Worm (Caenorhabditis elegans): ENCODE data around the gene B0218.7.

Gene B0218.7

DNA sequence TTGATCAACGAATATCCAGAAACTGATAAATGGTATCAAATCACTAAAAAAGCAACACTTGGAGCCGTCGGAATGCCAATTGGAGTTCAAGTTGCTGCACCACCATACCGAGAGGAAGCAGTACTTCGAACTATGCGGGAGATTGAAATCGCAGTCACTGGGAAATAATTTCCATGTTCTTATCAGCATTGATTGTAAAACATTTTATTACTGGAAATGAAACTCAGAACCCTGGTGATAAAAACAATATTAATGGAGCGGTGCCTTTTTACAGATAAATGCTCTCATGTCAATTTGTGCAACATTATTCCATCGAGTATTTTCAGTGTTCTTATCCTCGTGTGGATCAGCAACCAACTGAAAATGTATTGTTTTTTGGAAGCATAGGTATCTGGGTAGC, 4.1 kb downstream of the B0218.7 start (continued):
- no peak for TF ChIP-seq zag-1 (tag; optimal IDR thresholded peaks at IDR 0.05)
- TF ChIP-seq mes-2 (tag; optimal IDR thresholded peaks at IDR 0.05; ENCODE audit: poor library complexity, severe bottlenecking), result no peak
- no peak for TF ChIP-seq mxl-3 (GFP tag; optimal IDR thresholded peaks at IDR 0.05)
- no peak for TF ChIP-seq lim-7 (GFP tag; IDR thresholded peaks at IDR 0.05)
- TF ChIP-seq nhr-76 (tag; optimal IDR thresholded peaks at IDR 0.05), result no peak
- TF ChIP-seq ceh-20 (GFP tag; IDR thresholded peaks at IDR 0.05), result no peak
- no peak for TF ChIP-seq ama-1 (optimal IDR thresholded peaks at IDR 0.05)
- TF ChIP-seq Y48G9A.11 (GFP tag; IDR thresholded peaks at IDR 0.05), result no peak
- TF ChIP-seq nhr-6 (tag; optimal IDR thresholded peaks at IDR 0.05), result no peak
- TF ChIP-seq gei-8 (GFP tag; optimal IDR thresholded peaks at IDR 0.05), result no peak
- TF ChIP-seq daf-19 (GFP tag; conservative IDR thresholded peaks at IDR 0.05), result no peak
- no peak for TF ChIP-seq ZK546.5 (tag; optimal IDR thresholded peaks at IDR 0.05)
- peak; percentile 14 for TF ChIP-seq pqm-1 (tag; optimal IDR thresholded peaks at IDR 0.05)
- TF ChIP-seq nhr-11 (tag; optimal IDR thresholded peaks at IDR 0.05), result no peak
- no peak for TF ChIP-seq ces-1 (GFP tag; optimal IDR thresholded peaks at IDR 0.05)
- no peak for TF ChIP-seq dpl-1 (GFP tag; optimal IDR thresholded peaks at IDR 0.05)
- no peak for TF ChIP-seq nhr-10 (tag; optimal IDR thresholded peaks at IDR 0.05)
- no peak for TF ChIP-seq ceh-62 (tag; optimal IDR thresholded peaks at IDR 0.05)
- TF ChIP-seq jun-1 (tag; optimal IDR thresholded peaks at IDR 0.05), result no peak
- no peak for TF ChIP-seq attf-4 (tag; optimal IDR thresholded peaks at IDR 0.05)
- TF ChIP-seq tra-1 (GFP tag; IDR thresholded peaks at IDR 0.05), result no peak
- TF ChIP-seq hmg-1.1 (GFP tag; IDR thresholded peaks at IDR 0.05), result no peak

DNA sequence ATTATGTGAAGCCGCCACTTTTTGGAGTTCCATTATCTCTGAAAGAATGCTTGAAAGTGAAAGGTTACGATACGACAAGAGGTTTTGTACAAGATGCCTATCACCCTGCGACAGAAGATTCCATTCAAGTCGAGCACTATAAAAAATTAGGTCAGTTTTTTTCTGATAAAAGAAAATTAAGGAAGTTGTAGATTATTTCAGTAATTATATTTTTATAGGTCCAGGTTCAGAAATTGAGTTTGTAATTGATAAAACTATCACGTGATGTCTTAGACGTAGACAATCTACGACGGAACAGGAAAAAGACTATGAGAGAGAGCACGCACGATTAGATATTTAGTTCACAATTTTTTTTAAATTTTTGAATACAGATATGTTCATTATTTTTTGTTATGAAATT, 5.9 kb downstream of the B0218.7 start:
- TF ChIP-seq dmd-6 (GFP tag; IDR thresholded peaks at IDR 0.05) (peak; percentile 23; the same call in 1 of the 2 replicates), php-3 (GFP tag; IDR thresholded peaks at IDR 0.05) (0 out of 2 replicates have a peak, but pooled peaks have one; percentile 32), dve-1 (tag; optimal IDR thresholded peaks at IDR 0.05; ENCODE audit: insufficient read depth) (peak; percentile 31), nhr-77 (tag; optimal IDR thresholded peaks at IDR 0.05) (no peak)

DNA sequence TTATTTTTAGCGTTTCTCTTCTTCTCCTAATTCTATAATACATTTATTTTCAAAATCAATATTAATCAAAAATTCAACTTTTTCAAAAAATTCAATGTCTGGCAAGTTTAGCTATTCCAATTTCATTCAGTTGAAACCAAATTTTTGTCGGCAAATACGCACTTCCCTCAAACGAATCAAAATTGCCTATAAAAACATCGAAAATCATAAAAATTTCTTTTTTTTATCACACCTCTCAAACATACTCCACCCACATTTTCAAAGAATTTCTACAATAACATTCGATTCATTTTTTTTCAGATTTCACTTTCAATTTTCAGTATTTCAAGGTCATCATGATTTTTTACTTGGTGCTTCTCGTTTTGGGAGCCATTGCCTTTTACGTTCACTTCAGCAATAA, 6.8 kb downstream of the B0218.7 start, which contains the start of gene faah-1:
Gene faah-1, plus strand, starts transcription at position 301 of the 400 bp plus-strand sequence.
- no peak for TF ChIP-seq zag-1 (tag; optimal IDR thresholded peaks at IDR 0.05)

DNA sequence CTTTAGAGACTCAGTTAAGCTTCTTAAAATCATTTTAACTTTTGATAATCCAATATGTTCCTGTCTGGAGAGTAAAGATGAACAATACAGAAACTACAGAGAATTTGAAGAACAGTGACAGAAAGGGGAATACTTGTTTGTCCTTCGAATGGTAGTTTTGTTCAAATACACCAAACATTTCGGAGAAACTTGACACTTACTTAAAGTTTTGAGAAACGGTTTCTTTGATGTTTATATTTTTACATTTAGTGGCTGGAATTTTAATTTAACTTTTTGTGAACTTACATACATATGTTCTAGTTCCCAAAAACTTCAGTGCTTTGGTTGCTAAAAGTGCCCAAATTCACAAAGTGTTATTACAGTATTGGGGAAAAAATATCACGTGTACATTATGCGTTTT, 8.7 kb downstream of the B0218.7 start, which contains the start of gene B0218.5:
Gene B0218.5, minus strand, starts transcription at position 101 of the 400 bp plus-strand sequence.
- no peak for TF ChIP-seq nhr-41 (GFP tag; IDR thresholded peaks at IDR 0.05)
- no peak for TF ChIP-seq zip-2 (tag; optimal IDR thresholded peaks at IDR 0.05)
- TF ChIP-seq lin-39 (tag; optimal IDR thresholded peaks at IDR 0.05), result no peak
- TF ChIP-seq zfp-3 (GFP tag; conservative IDR thresholded peaks at IDR 0.05), result no peak
- TF ChIP-seq R02D3.7 (tag; optimal IDR thresholded peaks at IDR 0.05), result no peak
- TF ChIP-seq nhr-10 (tag; optimal IDR thresholded peaks at IDR 0.05), result no peak
- no peak for TF ChIP-seq tra-1 (GFP tag; IDR thresholded peaks at IDR 0.05)
- no peak for TF ChIP-seq php-3 (GFP tag; IDR thresholded peaks at IDR 0.05)
- TF ChIP-seq zfp-2 (tag; optimal IDR thresholded peaks at IDR 0.05), result no peak
- no peak for TF ChIP-seq nhr-76 (tag; optimal IDR thresholded peaks at IDR 0.05)
- no peak for TF ChIP-seq ceh-62 (tag; optimal IDR thresholded peaks at IDR 0.05)
- TF ChIP-seq lin-13 (GFP tag; optimal IDR thresholded peaks at IDR 0.05), result no peak
- no peak for TF ChIP-seq lin-29 (GFP tag; IDR thresholded peaks at IDR 0.05)
- no peak for TF ChIP-seq Y75B8A.6 (GFP tag; IDR thresholded peaks at IDR 0.05)
- TF ChIP-seq Y48G9A.11 (GFP tag; IDR thresholded peaks at IDR 0.05), result no peak
- no peak for TF ChIP-seq ceh-28 (tag; optimal IDR thresholded peaks at IDR 0.05)
- TF ChIP-seq arid-1 (GFP tag; conservative IDR thresholded peaks at IDR 0.05), result no peak
- no peak for TF ChIP-seq daf-16 (GFP tag; optimal IDR thresholded peaks at IDR 0.05)
- TF ChIP-seq daf-16 (tag; optimal IDR thresholded peaks at IDR 0.05), result no peak
- TF ChIP-seq ztf-11 (tag; optimal IDR thresholded peaks at IDR 0.05), result no peak
- no peak for TF ChIP-seq ama-1 (optimal IDR thresholded peaks at IDR 0.05)
